Fruit fly (Drosophila melanogaster): ENCODE results near the gene tgo.

Gene tgo

DNA sequence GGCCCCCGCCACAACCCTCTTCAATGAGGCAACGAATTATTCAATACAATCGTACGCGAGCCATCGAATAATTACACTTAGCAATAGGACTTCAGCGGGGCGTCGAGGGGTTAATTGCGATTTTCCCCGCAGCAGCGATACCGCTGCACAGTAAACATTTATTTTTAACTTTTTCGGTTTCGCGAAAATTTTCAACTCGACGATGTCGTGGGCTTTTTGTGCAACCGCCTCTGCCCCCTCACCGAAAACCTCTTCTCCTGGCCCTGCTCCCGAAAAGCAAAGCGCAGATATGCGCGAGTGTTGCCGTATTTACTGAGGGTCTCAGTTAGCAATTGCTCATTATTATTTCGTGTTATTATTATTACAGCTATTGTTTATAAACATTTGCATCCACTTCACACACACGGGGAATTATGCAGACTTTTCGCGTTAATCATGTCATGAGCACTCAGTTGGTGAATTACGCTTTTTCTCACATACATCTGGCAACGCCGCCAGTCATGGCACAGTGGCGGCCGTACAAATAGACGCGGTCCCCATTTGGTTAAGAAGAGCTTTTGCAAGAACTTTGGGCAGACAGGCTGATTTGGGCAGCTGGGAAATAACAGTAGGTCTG, 5.9 kb downstream of the tgo start (continued):
- TF ChIP-seq CrebB (tag; optimal IDR thresholded peaks at IDR 0.05) (peak; percentile 24), ci (GFP tag; IDR thresholded peaks at IDR 0.05) (peak; percentile 72), trem (tag; optimal IDR thresholded peaks at IDR 0.05) (peak; percentile 39), CG30020 (tag; optimal IDR thresholded peaks at IDR 0.05) (peak; percentile 16), CG18262 (tag; optimal IDR thresholded peaks at IDR 0.05) (peak; percentile 37), sna (GFP tag; IDR thresholded peaks at IDR 0.05; ENCODE audit: partially characterized antibody) (0 out of 2 replicates have a peak, but pooled peaks have one; percentile 46), CG15269 (tag; optimal IDR thresholded peaks at IDR 0.05) (no peak), CG9797 (GFP tag; optimal IDR thresholded peaks at IDR 0.05) (no peak), Mrtf (GFP tag; IDR thresholded peaks at IDR 0.05) (0 out of 3 replicates have a peak, but pooled peaks have one; percentile 20), dati (GFP tag; IDR thresholded peaks at IDR 0.05) (no peak), gcm (GFP tag; optimal IDR thresholded peaks at IDR 0.05) (peak; percentile 7), CG4328 (GFP tag; optimal IDR thresholded peaks at IDR 0.05) (peak; percentile 12), psq (GFP tag; optimal IDR thresholded peaks at IDR 0.05) (no peak), vvl (GFP tag; IDR thresholded peaks at IDR 0.05) (peak; percentile 48; the same call in 1 of the 2 replicates), CG11085 (GFP tag; IDR thresholded peaks at IDR 0.05) (no peak), corto (GFP tag; optimal IDR thresholded peaks at IDR 0.05) (peak; percentile 45), CG1792 (GFP tag; optimal IDR thresholded peaks at IDR 0.05) (peak; percentile 18), Side (GFP tag; optimal IDR thresholded peaks at IDR 0.05) (peak; percentile 42), Dip3 (GFP tag; optimal IDR thresholded peaks at IDR 0.05) (peak; percentile 58), CG6683 (GFP tag; optimal IDR thresholded peaks at IDR 0.05) (no peak), fd3F (GFP tag; optimal IDR thresholded peaks at IDR 0.05) (no peak), Xrp1 (GFP tag; IDR thresholded peaks at IDR 0.05) (0 out of 2 replicates have a peak, but pooled peaks have one; percentile 42), Hsf (GFP tag; optimal IDR thresholded peaks at IDR 0.05) (peak; percentile 52), tap (tag; optimal IDR thresholded peaks at IDR 0.05) (no peak), CG17385 (GFP tag; optimal IDR thresholded peaks at IDR 0.05) (no peak), klu (GFP tag; IDR thresholded peaks at IDR 0.05) (no peak), CG14441 (GFP tag; IDR thresholded peaks at IDR 0.05) (no peak), CG8944 (GFP tag; optimal IDR thresholded peaks at IDR 0.05) (peak; percentile 47), CG4404 (GFP tag; IDR thresholded peaks at IDR 0.05) (0 out of 2 replicates have a peak, but pooled peaks have one; percentile 17), ro (GFP tag; IDR thresholded peaks at IDR 0.05) (no peak), CoRest (tag; optimal IDR thresholded peaks at IDR 0.05) (peak; percentile 60), CG14014 (GFP tag; IDR thresholded peaks at IDR 0.05) (no peak), abd-A (tag; optimal IDR thresholded peaks at IDR 0.05) (no peak), slbo (GFP tag; IDR thresholded peaks at IDR 0.05) (peak; percentile 53; the same call in 1 of the 2 replicates), Med (GFP tag) (peak; percentile 91), Myb (GFP tag; optimal IDR thresholded peaks at IDR 0.05) (peak; percentile 55), CG12744 (GFP tag; optimal IDR thresholded peaks at IDR 0.05) (peak; percentile 27), CG18476 (GFP tag; optimal IDR thresholded peaks at IDR 0.05) (peak; percentile 17), Nf-YB (GFP tag; optimal IDR thresholded peaks at IDR 0.05) (peak; percentile 28), pum (GFP tag; optimal IDR thresholded peaks at IDR 0.05) (peak; percentile 28), CG15011 (GFP tag; optimal IDR thresholded peaks at IDR 0.05) (no peak), NK7.1 (GFP tag; optimal IDR thresholded peaks at IDR 0.05) (no peak), Dad (GFP tag; optimal IDR thresholded peaks at IDR 0.05) (peak; percentile 27), CG10565 (GFP tag; optimal IDR thresholded peaks at IDR 0.05) (no peak), Mes4 (GFP tag; optimal IDR thresholded peaks at IDR 0.05) (peak; percentile 64), Opbp (GFP tag; IDR thresholded peaks at IDR 0.05; ENCODE audit: partially characterized antibody) (0 out of 3 replicates have a peak, but pooled peaks have one; percentile 45), dysf (GFP tag; IDR thresholded peaks at IDR 0.05) (peak; percentile 49; the same call in 1 of the 3 replicates), bowl (GFP tag; IDR thresholded peaks at IDR 0.05) (no peak), Aef1 (GFP tag; IDR thresholded peaks at IDR 0.05) (no peak), zfh1 (GFP tag; IDR thresholded peaks at IDR 0.05) (peak; percentile 71)

Data from whole organism, embryonic.